Worm (Caenorhabditis elegans) whole organism, midembryonic: Measurements from ENCODE around the gene fip-3.

Experiments
- T22C8.4 ChIP-seq: fragments of 200-800 bp; sonication (Bioruptor generic); IDR thresholded peaks from 2 replicates; pipeline ENCODE4 v1.3.6; 2022; ENCODE audit warnings: missing genetic modification characterization, missing compliant biosample characterization
- cog-1 ChIP-seq: sonication (generic microtip); optimal IDR thresholded peaks from 2 replicates; lab custom pipeline; 2016; ENCODE audit warnings: missing genetic modification characterization, missing compliant biosample characterization
- flt-1 ChIP-seq: fragments of 200-800 bp; sonication (Bioruptor generic); IDR thresholded peaks from 2 replicates; pipeline ENCODE4 v1.3.6; 2022; ENCODE audit warnings: missing genetic modification characterization, missing compliant biosample characterization
- med-1 ChIP-seq: sonication (generic microtip); optimal IDR thresholded peaks from 2 replicates; lab custom pipeline; 2017; ENCODE audit warnings: missing genetic modification characterization, mild to moderate bottlenecking, missing compliant biosample characterization, antibody characterized with exemption, missing genetic modification reagents; ENCODE audit not compliant: insufficient read depth
- ref-1 ChIP-seq: fragments of 200-800 bp; sonication (Bioruptor generic); conservative IDR thresholded peaks from 2 replicates; pipeline ENCODE4 v1.3.6; 2022; ENCODE audit warnings: missing genetic modification reagents, missing genetic modification characterization, missing compliant biosample characterization
- tab-1 ChIP-seq: fragments of 200-800 bp; sonication (Bioruptor generic); IDR thresholded peaks from 2 replicates; pipeline ENCODE4 v1.3.6; 2022; ENCODE audit warnings: missing genetic modification characterization, missing compliant biosample characterization
- ztf-23 ChIP-seq: fragments of 200-800 bp; sonication (Bioruptor generic); IDR thresholded peaks from 2 replicates; pipeline ENCODE4 v1.3.6; 2022; ENCODE audit warnings: missing genetic modification reagents, missing genetic modification characterization, missing compliant biosample characterization

DNA sequence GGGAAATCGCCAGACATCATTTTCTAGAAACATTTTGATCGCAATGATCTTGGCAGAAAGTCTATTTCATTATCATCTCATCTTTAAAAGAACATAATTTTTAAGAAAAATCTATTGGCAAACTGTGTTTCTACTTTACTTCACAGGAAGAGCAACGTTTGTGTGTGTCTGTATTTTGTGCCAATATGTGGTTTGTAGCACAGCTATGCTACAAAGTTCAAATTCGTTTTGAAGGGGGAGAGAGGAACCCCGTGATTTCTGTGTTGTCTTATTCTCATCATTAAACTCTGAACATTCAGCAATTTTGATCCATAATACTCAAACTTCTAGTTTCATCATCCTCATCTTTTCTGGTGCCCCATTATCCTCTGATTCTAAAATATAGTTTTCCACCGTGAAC is 37.6 kb downstream of the fip-3 start:
- TF ChIP-seq med-1 (GFP tag; lab: Kevin White, UChicago) = no peak
- TF ChIP-seq ztf-23 (GFP tag; lab: Robert Waterston, UW) = no peak
- TF ChIP-seq ref-1 = no peak
- TF ChIP-seq cog-1 (tag; lab: Kevin White, UChicago) = no peak
- no peak for TF ChIP-seq tab-1 (GFP tag; lab: Robert Waterston, UW)
- no peak for TF ChIP-seq flt-1 (GFP tag; lab: Robert Waterston, UW)
- no peak for TF ChIP-seq T22C8.4 (GFP tag; lab: Robert Waterston, UW)
